Fruit fly (Drosophila melanogaster) whole organism, larva: Measurements from ENCODE around the gene CG10949.
A peak's percentile ranks its signal among the peaks of the same experiment; 100 is the strongest.
"Not testable (repeated sequence)": the region's sequence is repeated elsewhere in the genome, so short reads cannot be mapped to it uniquely, and the experiment has no call there.

ENCODE experiments used
- noc ChIP-seq: fragments of 200-800 bp; sonication (Bioruptor generic); optimal IDR thresholded peaks from 3 replicates; lab custom pipeline; 2019; ENCODE audit warnings: missing biosample characterization, mild to moderate bottlenecking, missing genetic modification characterization, moderate library complexity

Gene CG10949

dm6 chr2L:20416754-20417563 lies at the start of gene CG10949, which contains the start of gene Arpc2:
Gene CG10949, minus strand, starts transcription at chr2L:20416918.
Gene Arpc2, plus strand, starts transcription at chr2L:20417057.
- TF ChIP-seq noc: peak; percentile 41

dm6 chr2L:20464385-20464784 lies 47.7 kb upstream of the CG10949 start:
- TF ChIP-seq noc: no peak

dm6 chr2L:20463316-20463856 lies 46.7 kb upstream of the CG10949 start, which contains the start of gene CG2493:
Gene CG2493, minus strand, starts transcription at chr2L:20463444.
- no peak for TF ChIP-seq noc

dm6 chr2L:20458975-20459374 lies 42.3 kb upstream of the CG10949 start, which contains the start of the genes CG18858 and Cdc23:
Gene CG18858, minus strand, starts transcription at chr2L:20459075.
Gene Cdc23, plus strand, starts transcription at chr2L:20459342.
- not testable (repeated sequence) for TF ChIP-seq noc

- TF ChIP-seq noc: not testable (repeated sequence)
Measured at dm6 chr2L:20449864-20450263, 33.1 kb upstream of the CG10949 start, which contains the start of the genes CG31683 and CG31687. Gene CG31683, minus strand, starts transcription at chr2L:20449964. Gene CG31687, plus strand, starts transcription at chr2L:20450225.

DNA sequence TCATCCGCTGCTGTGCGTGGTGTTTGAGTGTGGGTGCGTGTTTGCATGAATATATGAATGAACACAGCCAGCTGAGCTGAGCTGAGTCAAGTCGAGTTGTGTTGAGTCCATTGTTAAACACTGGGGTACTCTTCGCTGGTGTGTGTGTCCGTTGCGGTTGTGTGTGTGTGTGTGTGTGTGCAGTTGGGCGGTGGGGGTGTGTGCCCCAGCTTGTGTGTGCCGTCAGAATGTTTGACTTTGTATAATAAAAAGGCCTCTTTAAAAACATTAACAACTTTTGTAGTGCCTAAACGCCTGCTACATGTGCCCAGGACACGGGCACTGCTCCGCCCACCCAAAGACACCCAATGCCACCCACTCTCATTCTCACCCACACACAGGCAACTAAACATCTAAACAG lies 21.8 kb upstream of the CG10949 start:
- no peak for TF ChIP-seq noc

DNA sequence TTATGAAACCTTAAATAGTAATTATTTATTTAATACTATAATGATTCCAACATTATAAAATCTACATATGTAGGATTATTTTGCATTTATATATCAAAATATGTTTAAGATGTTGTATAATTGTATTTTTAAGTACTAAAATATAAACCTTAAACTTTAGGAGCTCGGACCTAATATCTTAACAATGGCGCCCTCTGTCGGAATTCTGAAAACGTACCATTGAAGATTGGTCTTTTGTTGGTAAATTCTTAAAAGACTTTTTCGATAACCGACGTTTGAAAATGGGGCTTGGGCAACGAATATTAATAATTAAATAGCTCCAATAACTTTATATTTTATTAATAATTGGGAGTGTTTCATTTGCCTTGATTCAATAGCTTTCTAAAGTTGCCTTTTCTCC lies 21.2 kb upstream of the CG10949 start:
- TF ChIP-seq noc: no peak

DNA sequence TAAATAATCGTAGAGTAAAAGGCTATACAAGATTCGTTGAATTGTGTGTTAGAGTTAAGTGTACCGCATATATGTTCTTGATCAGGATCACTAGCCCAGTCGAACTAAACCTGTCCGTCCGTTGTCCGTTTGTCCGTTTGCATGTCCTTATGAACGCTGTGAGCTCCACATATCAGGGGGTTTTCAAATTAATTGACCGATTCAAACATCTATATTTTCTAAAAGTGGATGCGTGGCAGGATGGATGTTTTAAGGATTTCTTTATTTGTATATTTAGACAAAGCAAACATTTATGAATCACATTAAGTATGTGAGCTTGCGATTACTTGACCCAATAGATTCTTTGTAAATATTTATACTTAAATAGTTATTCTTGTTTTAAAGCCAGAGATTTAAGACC lies 18.5 kb upstream of the CG10949 start:
- TF ChIP-seq noc: no peak

DNA sequence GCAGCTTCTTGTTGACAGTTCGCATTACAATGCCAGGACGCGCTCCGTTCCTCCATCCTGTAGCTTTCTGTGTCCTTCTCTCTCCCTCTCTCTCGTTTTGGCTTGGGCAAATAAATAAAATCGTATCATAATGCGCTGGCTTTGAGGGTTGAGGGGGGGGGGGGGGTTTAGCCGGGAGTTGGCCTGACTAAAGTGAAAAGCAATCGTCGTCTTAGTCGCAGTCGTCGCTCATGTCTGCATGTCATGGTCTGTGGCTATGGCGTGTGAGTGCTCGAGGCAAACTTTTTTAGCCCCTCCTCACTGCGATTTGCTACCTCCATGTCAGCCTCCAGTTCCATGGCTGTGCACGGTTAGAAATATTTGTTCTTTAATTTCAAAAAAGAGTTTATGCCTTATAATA lies 18.1 kb upstream of the CG10949 start:
- TF ChIP-seq noc: no peak

DNA sequence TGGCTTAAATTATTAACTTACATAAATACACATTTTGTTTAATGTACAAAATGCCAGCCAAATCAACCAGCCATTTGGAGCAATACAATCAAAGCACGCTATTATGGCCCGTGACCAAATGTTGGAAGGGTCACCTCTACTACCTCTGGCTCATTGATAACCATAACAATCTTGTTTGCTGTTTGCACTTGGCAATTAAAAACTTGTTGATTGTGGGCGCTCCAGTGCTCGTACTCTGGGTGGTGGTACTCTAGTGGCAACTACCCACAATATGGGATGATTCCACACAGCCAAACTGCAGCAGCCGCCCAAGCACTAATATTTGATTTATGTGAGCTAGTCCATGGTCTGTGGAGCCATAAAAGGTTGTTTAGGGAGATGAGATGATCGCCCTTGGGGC lies 14.5 kb upstream of the CG10949 start:
- no peak for TF ChIP-seq noc

DNA sequence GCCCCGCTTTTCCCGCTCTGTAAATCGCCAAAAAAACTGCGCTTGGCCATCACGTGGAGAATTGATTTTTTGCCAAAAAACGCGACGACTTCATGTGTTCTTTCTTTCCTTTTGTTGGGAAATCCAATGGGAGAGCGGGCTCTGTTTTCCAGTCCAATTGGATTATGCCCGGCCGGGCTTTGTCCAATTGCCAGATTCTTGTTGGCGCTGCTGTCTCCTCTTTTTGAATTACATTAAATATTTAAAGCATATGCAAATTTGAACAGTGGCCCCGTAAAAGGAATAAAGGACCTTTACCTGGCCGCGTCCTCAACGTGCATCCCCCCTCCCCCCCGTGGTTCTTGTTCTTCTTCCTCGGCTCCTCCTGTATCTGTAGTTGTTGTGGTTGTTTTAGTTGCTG lies 12.7 kb upstream of the CG10949 start:
- TF ChIP-seq noc: no peak

- TF ChIP-seq noc: peak; percentile 35
Measured at dm6 chr2L:20428756-20429408, 12.2 kb upstream of the CG10949 start.

dm6 chr2L:20428382-20428755 lies 11.7 kb upstream of the CG10949 start:
- TF ChIP-seq noc: no peak

dm6 chr2L:20427401-20427800 lies 10.7 kb upstream of the CG10949 start:
- no peak for TF ChIP-seq noc

dm6 chr2L:20425854-20426396 lies 9.2 kb upstream of the CG10949 start, which contains the start of gene CG31688:
Gene CG31688, plus strand, starts transcription at chr2L:20426199.
- TF ChIP-seq noc: no peak

- no peak for TF ChIP-seq noc
Measured at dm6 chr2L:20424560-20424959, 7.8 kb upstream of the CG10949 start, which contains the start of gene CG15130. Gene CG15130, minus strand, starts transcription at chr2L:20424660.

DNA sequence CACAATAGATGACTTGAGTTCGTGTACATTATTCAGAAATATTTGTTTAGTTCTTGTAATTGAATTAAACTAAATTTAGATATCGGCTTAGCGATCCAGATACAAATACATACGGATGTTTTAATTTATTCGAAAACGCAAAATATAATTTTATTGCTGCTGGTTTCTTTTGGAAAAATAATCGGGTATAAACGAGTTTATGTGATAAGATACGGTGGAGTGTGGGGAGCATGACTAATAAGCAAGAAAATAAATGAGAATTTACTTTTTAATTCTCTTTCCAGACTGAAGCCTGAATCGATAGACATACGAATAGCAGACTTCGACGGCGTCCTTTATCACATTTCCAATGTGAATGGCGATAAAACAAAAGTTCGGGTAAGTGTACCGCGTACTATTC lies 3.3 kb upstream of the CG10949 start:
- no peak for TF ChIP-seq noc
